Worm (Caenorhabditis elegans) whole organism, mixed stage, embryonic: ENCODE results near the gene fip-2.

Source experiments
- M03D4.4 ChIP-seq: sonication (generic microtip); optimal IDR thresholded peaks from 2 replicates; lab custom pipeline; 2017; ENCODE audit warnings: mild to moderate bottlenecking, missing genetic modification characterization, missing compliant biosample characterization
- ceh-83 ChIP-seq: fragments of 200-800 bp; sonication (Bioruptor generic); optimal IDR thresholded peaks from 2 replicates; lab custom pipeline; 2018; ENCODE audit warnings: mild to moderate bottlenecking, missing genetic modification characterization, missing compliant biosample characterization
- cnd-1 ChIP-seq: fragments of 200-800 bp; sonication (Bioruptor generic); optimal IDR thresholded peaks from 2 replicates; lab custom pipeline; 2018; ENCODE audit warnings: mild to moderate bottlenecking, missing genetic modification characterization, missing compliant biosample characterization
- drap-1 ChIP-seq: fragments of 200-800 bp; sonication (Bioruptor generic); optimal IDR thresholded peaks from 3 replicates; lab custom pipeline; 2018; ENCODE audit warnings: mild to moderate bottlenecking, missing genetic modification characterization, missing compliant biosample characterization
- elt-1 ChIP-seq: sonication (generic microtip); optimal IDR thresholded peaks from 2 replicates; lab custom pipeline; 2017; ENCODE audit warnings: missing genetic modification characterization, mild to moderate bottlenecking, missing compliant biosample characterization, antibody characterized with exemption, moderate library complexity, borderline replicate concordance; ENCODE audit not compliant: insufficient read depth
- flh-1 ChIP-seq: fragments of 200-800 bp; sonication (Bioruptor generic); optimal IDR thresholded peaks from 2 replicates; lab custom pipeline; 2018; ENCODE audit warnings: mild to moderate bottlenecking, missing genetic modification characterization, moderate library complexity, missing compliant biosample characterization
- hlh-1 ChIP-seq: fragments of 150-350 bp; optimal IDR thresholded peaks from 2 replicates; lab custom pipeline; 2014; ENCODE audit warnings: missing biosample characterization, missing genetic modification reagents, missing genetic modification characterization
- lin-13 ChIP-seq: fragments of 150-350 bp; optimal IDR thresholded peaks from 2 replicates; lab custom pipeline; 2014; ENCODE audit warnings: missing biosample characterization, missing genetic modification characterization
- lin-32 ChIP-seq: fragments of 200-800 bp; sonication (Bioruptor generic); optimal IDR thresholded peaks from 2 replicates; lab custom pipeline; 2018; ENCODE audit warnings: mild to moderate bottlenecking, missing genetic modification characterization, missing compliant biosample characterization
- mep-1 ChIP-seq: fragments of 150-350 bp; optimal IDR thresholded peaks from 2 replicates; lab custom pipeline; 2017; ENCODE audit warnings: missing biosample characterization, missing genetic modification reagents, missing genetic modification characterization, inconsistent platforms
- nhr-12 ChIP-seq: fragments of 150-350 bp; optimal IDR thresholded peaks from 2 replicates; lab custom pipeline; 2014; ENCODE audit warnings: missing biosample characterization, missing genetic modification characterization
- nhr-237 ChIP-seq: fragments of 150-350 bp; optimal IDR thresholded peaks from 2 replicates; lab custom pipeline; 2014; ENCODE audit warnings: missing biosample characterization, missing genetic modification characterization
- nhr-28 ChIP-seq: fragments of 150-350 bp; optimal IDR thresholded peaks from 2 replicates; lab custom pipeline; 2014; ENCODE audit warnings: missing biosample characterization, missing genetic modification characterization
- pha-4 ChIP-seq: fragments of 150-350 bp; optimal IDR thresholded peaks from 2 replicates; lab custom pipeline; 2018; ENCODE audit warnings: missing biosample characterization, missing genetic modification reagents, missing genetic modification characterization
- sptf-1 ChIP-seq: sonication (generic microtip); optimal IDR thresholded peaks from 2 replicates; lab custom pipeline; 2017; ENCODE audit warnings: mild to moderate bottlenecking, missing genetic modification characterization, moderate library complexity, missing compliant biosample characterization
- unc-120 ChIP-seq: sonication (generic microtip); optimal IDR thresholded peaks from 2 replicates; lab custom pipeline; 2017; ENCODE audit warnings: missing genetic modification characterization, missing compliant biosample characterization; ENCODE audit not compliant: poor library complexity, severe bottlenecking
- unc-39 ChIP-seq: fragments of 150-350 bp; optimal IDR thresholded peaks from 2 replicates; lab custom pipeline; 2014; ENCODE audit warnings: missing biosample characterization, missing genetic modification characterization
- unc-62 ChIP-seq: fragments of 150-350 bp; optimal IDR thresholded peaks from 2 replicates; lab custom pipeline; 2014; ENCODE audit warnings: missing biosample characterization, missing genetic modification reagents, missing genetic modification characterization

fip-2 gene

DNA sequence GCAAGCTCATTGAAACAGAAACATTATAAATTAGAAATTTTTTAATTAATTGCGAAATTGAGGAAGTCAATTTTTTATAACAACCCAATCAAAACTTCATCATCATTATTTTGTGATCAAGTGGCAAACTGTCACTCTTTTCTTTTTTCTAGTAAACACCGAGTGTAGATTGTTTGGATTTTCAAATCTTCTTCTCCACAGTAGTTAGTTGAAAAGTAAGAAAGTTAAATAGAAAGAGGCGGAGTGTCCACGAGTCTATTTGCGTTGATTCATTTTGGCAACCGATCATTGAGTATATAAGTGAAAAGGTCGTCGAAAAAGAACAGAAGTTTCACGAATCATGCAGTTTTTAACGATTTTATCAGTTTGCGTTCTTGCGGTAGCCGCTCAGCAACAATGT is 41.5 kb downstream of the fip-2 start, which contains the start of gene pqn-31:
TSS of gene pqn-31 (plus strand) at position 301 of the 400 bp plus-strand sequence.
- TF ChIP-seq nhr-12 (no peak), unc-62 (no peak), M03D4.4 (tag; lab: Kevin White, UChicago) (no peak), hlh-1 (tag; lab: Kevin White, UChicago) (no peak), nhr-237 (no peak), unc-39 (tag; lab: Kevin White, UChicago) (no peak), unc-120 (tag; lab: Kevin White, UChicago) (no peak), ceh-83 (GFP tag; lab: Kevin White, UChicago) (no peak), cnd-1 (tag; lab: Kevin White, UChicago) (no peak), nhr-28 (no peak), lin-13 (tag; lab: Kevin White, UChicago) (no peak), drap-1 (GFP tag; lab: Kevin White, UChicago) (no peak), elt-1 (tag; lab: Kevin White, UChicago) (no peak), sptf-1 (tag; lab: Kevin White, UChicago) (no peak), lin-32 (GFP tag; lab: Kevin White, UChicago) (no peak)

DNA sequence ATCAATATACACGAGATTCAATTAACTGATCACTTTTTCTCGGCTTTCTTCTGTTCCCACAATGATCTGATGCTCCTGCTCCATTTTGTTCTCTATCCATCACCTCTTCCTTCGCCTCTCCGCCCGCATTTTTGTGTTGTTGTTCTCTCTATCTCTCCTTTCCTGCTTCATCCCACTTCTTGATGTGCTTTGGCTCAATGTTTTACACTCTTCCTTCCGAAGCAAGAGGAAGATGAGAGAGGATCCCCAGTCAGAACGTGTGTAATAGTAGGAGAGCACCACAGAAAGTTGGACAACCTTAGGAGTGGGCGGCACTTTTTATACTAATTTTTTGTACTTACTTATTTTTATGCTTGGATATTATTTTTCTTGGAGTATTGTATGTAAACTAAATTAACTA is 44.2 kb downstream of the fip-2 start:
- peak; percentile 43 for TF ChIP-seq hlh-1 (tag; lab: Kevin White, UChicago)
- no peak for TF ChIP-seq sptf-1 (tag; lab: Kevin White, UChicago)
- peak; percentile 97 for TF ChIP-seq unc-120 (tag; lab: Kevin White, UChicago)
- TF ChIP-seq, all 35 proteins: peak for 2

DNA sequence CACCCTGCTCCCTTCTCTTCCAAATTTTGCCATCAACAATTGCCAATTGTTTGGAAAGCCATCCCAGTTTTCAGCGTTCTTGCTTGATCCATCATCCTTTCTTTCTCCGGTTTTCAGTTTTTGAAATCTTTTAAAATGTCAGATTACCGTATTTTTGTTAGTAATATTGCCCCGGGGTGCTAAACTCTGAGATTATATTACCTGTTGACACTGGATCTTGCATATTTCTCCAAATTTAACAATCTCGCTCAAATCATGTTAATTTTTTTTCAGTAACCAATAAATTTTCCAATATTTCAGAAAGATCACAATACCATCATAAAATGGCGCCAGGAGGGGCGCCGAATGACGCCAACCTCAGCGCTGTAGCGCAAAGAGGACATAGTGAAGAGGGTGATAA is 44.7 kb downstream of the fip-2 start, which contains the start of gene F21C10.7:
TSS of gene F21C10.7 (plus strand) at position 301 of the 400 bp plus-strand sequence.
- no peak for TF ChIP-seq pha-4 (tag; lab: Kevin White, UChicago)
- TF ChIP-seq mep-1 = no peak
- TF ChIP-seq flh-1 (GFP tag; lab: Kevin White, UChicago) = no peak
- TF ChIP-seq nhr-12 = no peak
- TF ChIP-seq lin-32 (GFP tag; lab: Kevin White, UChicago) = no peak
